Fruit fly (Drosophila melanogaster) whole organism, prepupa: ENCODE data around the gene Agpat3.

ENCODE experiments used
- Blimp-1 ChIP-seq: fragments of 200-800 bp; sonication (Bioruptor generic); optimal IDR thresholded peaks from 3 replicates; lab custom pipeline; 2017; ENCODE audit warnings: missing biosample characterization, missing genetic modification characterization, mild to moderate bottlenecking, moderate library complexity, missing genetic modification reagents
- CG11294 ChIP-seq: fragments of 200-800 bp; sonication (Bioruptor generic); IDR thresholded peaks from 2 replicates; pipeline ENCODE4 v1.3.6; 2022; ENCODE audit warnings: missing biosample characterization, missing genetic modification characterization
- CG11902 ChIP-seq: fragments of 200-800 bp; sonication (Bioruptor generic); optimal IDR thresholded peaks from 3 replicates; lab custom pipeline; 2016; ENCODE audit warnings: missing biosample characterization, missing genetic modification characterization
- CG15336 ChIP-seq: fragments of 200-800 bp; sonication (Bioruptor generic); IDR thresholded peaks from 2 replicates; pipeline ENCODE4 v1.3.6; 2022; ENCODE audit warnings: missing biosample characterization, missing genetic modification characterization
- CG1621 ChIP-seq: fragments of 200-800 bp; sonication (Bioruptor generic); optimal IDR thresholded peaks from 3 replicates; lab custom pipeline; 2018; ENCODE audit warnings: missing biosample characterization, mild to moderate bottlenecking, missing genetic modification characterization
- CG16779 ChIP-seq: fragments of 200-800 bp; sonication (Bioruptor generic); optimal IDR thresholded peaks from 3 replicates; lab custom pipeline; 2017; ENCODE audit warnings: missing biosample characterization, mild to moderate bottlenecking, missing genetic modification characterization
- CG3032 ChIP-seq: fragments of 200-800 bp; optimal IDR thresholded peaks from 2 replicates; lab custom pipeline; 2019; ENCODE audit warnings: missing biosample characterization, mild to moderate bottlenecking, missing genetic modification characterization, moderate library complexity
- CG31627 ChIP-seq: fragments of 200-800 bp; sonication (Bioruptor generic); optimal IDR thresholded peaks from 3 replicates; lab custom pipeline; 2016; ENCODE audit warnings: missing biosample characterization, missing genetic modification characterization
- CG32006 ChIP-seq: fragments of 200-800 bp; sonication (Bioruptor generic); optimal IDR thresholded peaks from 3 replicates; lab custom pipeline; 2017; ENCODE audit warnings: missing biosample characterization, mild to moderate bottlenecking, missing genetic modification characterization
- CG34406 ChIP-seq: fragments of 200-800 bp; sonication (Bioruptor generic); optimal IDR thresholded peaks from 3 replicates; lab custom pipeline; 2016; ENCODE audit warnings: missing biosample characterization, missing genetic modification characterization
- CG3919 ChIP-seq: fragments of 200-800 bp; sonication (Bioruptor generic); optimal IDR thresholded peaks from 3 replicates; lab custom pipeline; 2016; ENCODE audit warnings: missing biosample characterization, missing genetic modification characterization
- CG4318 ChIP-seq: fragments of 200-800 bp; sonication (Bioruptor generic); optimal IDR thresholded peaks from 3 replicates; lab custom pipeline; 2017; ENCODE audit warnings: missing biosample characterization, mild to moderate bottlenecking, missing genetic modification characterization
- CG6163 ChIP-seq: fragments of 200-800 bp; sonication (Bioruptor generic); IDR thresholded peaks from 3 replicates; pipeline ENCODE4 v1.3.6; 2022; ENCODE audit warnings: missing biosample characterization, missing genetic modification characterization
- CG6276 ChIP-seq: fragments of 200-800 bp; sonication (Bioruptor generic); optimal IDR thresholded peaks from 2 replicates; lab custom pipeline; 2017; ENCODE audit warnings: missing biosample characterization, mild to moderate bottlenecking, missing genetic modification characterization
- CG6792 ChIP-seq: fragments of 200-800 bp; sonication (Bioruptor generic); optimal IDR thresholded peaks from 3 replicates; lab custom pipeline; 2016; ENCODE audit warnings: missing biosample characterization, missing genetic modification characterization
- CG6808 ChIP-seq: fragments of 200-800 bp; sonication (Bioruptor generic); optimal IDR thresholded peaks from 3 replicates; lab custom pipeline; 2017; ENCODE audit warnings: missing biosample characterization, missing genetic modification characterization, mild to moderate bottlenecking, moderate library complexity, missing genetic modification reagents
- CG7368 ChIP-seq: fragments of 200-800 bp; sonication (Bioruptor generic); optimal IDR thresholded peaks from 3 replicates; lab custom pipeline; 2016; ENCODE audit warnings: missing biosample characterization, missing genetic modification characterization
- CG8119 ChIP-seq: fragments of 200-800 bp; sonication (Bioruptor generic); IDR thresholded peaks from 3 replicates; pipeline ENCODE4 v1.3.6; 2022; ENCODE audit warnings: missing biosample characterization, missing genetic modification characterization
- CG8319 ChIP-seq: fragments of 200-800 bp; sonication (Bioruptor generic); optimal IDR thresholded peaks from 3 replicates; lab custom pipeline; 2016; ENCODE audit warnings: missing biosample characterization, missing genetic modification characterization
- CG8632 ChIP-seq: fragments of 200-800 bp; sonication (Bioruptor generic); optimal IDR thresholded peaks from 3 replicates; lab custom pipeline; 2016; ENCODE audit warnings: missing biosample characterization, missing genetic modification characterization
- CG9139 ChIP-seq: fragments of 200-800 bp; sonication (Bioruptor generic); optimal IDR thresholded peaks from 3 replicates; lab custom pipeline; 2017; ENCODE audit warnings: missing biosample characterization, mild to moderate bottlenecking, missing genetic modification characterization
- Eip75B ChIP-seq: fragments of 200-800 bp; sonication (Bioruptor generic); optimal IDR thresholded peaks from 3 replicates; lab custom pipeline; 2016; ENCODE audit warnings: missing biosample characterization, missing genetic modification characterization
- Eip78C ChIP-seq: fragments of 200-800 bp; sonication (Bioruptor generic); peaks from one replicate; lab custom pipeline; 2016; ENCODE audit warnings: missing biosample characterization, missing genetic modification characterization
- Eip93F ChIP-seq: fragments of 200-800 bp; sonication (Bioruptor generic); optimal IDR thresholded peaks from 2 replicates; lab custom pipeline; 2016; ENCODE audit warnings: missing biosample characterization, mild to moderate bottlenecking, missing genetic modification characterization
- Ets21C ChIP-seq: fragments of 200-800 bp; sonication (Bioruptor generic); optimal IDR thresholded peaks from 3 replicates; lab custom pipeline; 2016; ENCODE audit warnings: missing biosample characterization, missing genetic modification characterization
- Ets96B ChIP-seq: fragments of 200-800 bp; optimal IDR thresholded peaks from 2 replicates; lab custom pipeline; 2019; ENCODE audit warnings: missing biosample characterization, mild to moderate bottlenecking, missing genetic modification characterization, moderate library complexity
- Gug ChIP-seq: fragments of 200-800 bp; sonication (Bioruptor generic); IDR thresholded peaks from 2 replicates; pipeline ENCODE4 v1.3.6; 2022; ENCODE audit warnings: missing biosample characterization, missing genetic modification characterization
- Hr38 ChIP-seq: sonication (Bioruptor generic); optimal IDR thresholded peaks from 2 replicates; lab custom pipeline; 2016; ENCODE audit warnings: missing biosample characterization, missing genetic modification characterization
- Hr39 ChIP-seq: fragments of 200-800 bp; sonication (Bioruptor generic); optimal IDR thresholded peaks from 2 replicates; lab custom pipeline; 2016; ENCODE audit warnings: missing biosample characterization, missing genetic modification characterization
- Lpt ChIP-seq: fragments of 200-800 bp; sonication (Bioruptor generic); optimal IDR thresholded peaks from 3 replicates; lab custom pipeline; 2016; ENCODE audit warnings: missing biosample characterization, missing genetic modification characterization
- Met ChIP-seq: fragments of 200-800 bp; sonication (Bioruptor generic); optimal IDR thresholded peaks from 3 replicates; lab custom pipeline; 2016; ENCODE audit warnings: missing biosample characterization, missing genetic modification characterization
- OdsH ChIP-seq: fragments of 200-800 bp; sonication (Bioruptor generic); optimal IDR thresholded peaks from 3 replicates; lab custom pipeline; 2016; ENCODE audit warnings: missing biosample characterization, missing genetic modification characterization
- Smox ChIP-seq: fragments of 200-800 bp; sonication (Bioruptor generic); optimal IDR thresholded peaks from 3 replicates; lab custom pipeline; 2016; ENCODE audit warnings: missing biosample characterization, missing genetic modification characterization
- Sox102F ChIP-seq: fragments of 200-800 bp; sonication (Bioruptor generic); optimal IDR thresholded peaks from 2 replicates; lab custom pipeline; 2016; ENCODE audit warnings: missing biosample characterization, mild to moderate bottlenecking, missing genetic modification characterization
- achi ChIP-seq: fragments of 200-800 bp; sonication (Bioruptor generic); optimal IDR thresholded peaks from 3 replicates; lab custom pipeline; 2016; ENCODE audit warnings: missing biosample characterization, missing genetic modification characterization
- cyc ChIP-seq: fragments of 200-800 bp; sonication (Bioruptor generic); optimal IDR thresholded peaks from 3 replicates; lab custom pipeline; 2016; ENCODE audit warnings: missing biosample characterization, missing genetic modification characterization
- dac ChIP-seq: fragments of 200-800 bp; sonication (Bioruptor generic); optimal IDR thresholded peaks from 2 replicates; lab custom pipeline; 2017; ENCODE audit warnings: missing biosample characterization, mild to moderate bottlenecking, missing genetic modification characterization
- dsx ChIP-seq: fragments of 200-800 bp; optimal IDR thresholded peaks from 3 replicates; lab custom pipeline; 2019; ENCODE audit warnings: missing biosample characterization, mild to moderate bottlenecking, missing genetic modification characterization, moderate library complexity; ENCODE audit not compliant: poor library complexity, severe bottlenecking
- eg ChIP-seq: fragments of 200-800 bp; sonication (Bioruptor generic); IDR thresholded peaks from 3 replicates; pipeline ENCODE4 v1.3.6; 2022; ENCODE audit warnings: missing biosample characterization, missing genetic modification characterization
- fd59A ChIP-seq: fragments of 200-800 bp; sonication (Bioruptor generic); optimal IDR thresholded peaks from 2 replicates; lab custom pipeline; 2017; ENCODE audit warnings: missing biosample characterization, mild to moderate bottlenecking, missing genetic modification characterization, missing genetic modification reagents
- fd85E ChIP-seq: fragments of 200-800 bp; sonication (Bioruptor generic); optimal IDR thresholded peaks from 3 replicates; lab custom pipeline; 2016; ENCODE audit warnings: missing biosample characterization, missing genetic modification characterization
- fkh ChIP-seq: fragments of 200-800 bp; sonication (Bioruptor generic); optimal IDR thresholded peaks from 3 replicates; lab custom pipeline; 2017; ENCODE audit warnings: missing biosample characterization, mild to moderate bottlenecking, missing genetic modification characterization, moderate library complexity
- lz ChIP-seq: fragments of 200-800 bp; sonication (Bioruptor generic); optimal IDR thresholded peaks from 3 replicates; lab custom pipeline; 2016; ENCODE audit warnings: missing biosample characterization, missing genetic modification characterization
- net ChIP-seq: fragments of 200-800 bp; sonication (Bioruptor generic); optimal IDR thresholded peaks from 3 replicates; lab custom pipeline; 2016; ENCODE audit warnings: missing biosample characterization, missing genetic modification characterization
- pdm3 ChIP-seq: fragments of 200-800 bp; sonication (Bioruptor generic); optimal IDR thresholded peaks from 3 replicates; lab custom pipeline; 2016; ENCODE audit warnings: missing biosample characterization, missing genetic modification characterization
- salr ChIP-seq, 2 experiments: fragments of 200-800 bp; sonication (Bioruptor generic); optimal IDR thresholded peaks; 3 replicates each; lab custom pipeline; 2016 to 2018; ENCODE audit warnings: missing biosample characterization in 2 of 2, missing genetic modification characterization in 2 of 2, mild to moderate bottlenecking in 1 of 2
- spab ChIP-seq: fragments of 200-800 bp; sonication (Bioruptor generic); optimal IDR thresholded peaks from 2 replicates; lab custom pipeline; 2017; ENCODE audit warnings: missing biosample characterization, mild to moderate bottlenecking, missing genetic modification characterization, missing genetic modification reagents
- ss ChIP-seq, 2 experiments: fragments of 200-800 bp; sonication (Bioruptor generic); optimal IDR thresholded peaks; 2 replicates in 1 of 2; 3 replicates in 1 of 2; lab custom pipeline; 2017 to 2018; ENCODE audit warnings: mild to moderate bottlenecking in 2 of 2, missing biosample characterization in 2 of 2, missing genetic modification characterization in 2 of 2, moderate library complexity in 1 of 2
- svp ChIP-seq: fragments of 200-800 bp; sonication (Bioruptor generic); peaks from one replicate; lab custom pipeline; 2016; ENCODE audit warnings: missing biosample characterization, missing genetic modification characterization
- topi ChIP-seq: fragments of 200-800 bp; sonication (Bioruptor generic); optimal IDR thresholded peaks from 3 replicates; lab custom pipeline; 2016; ENCODE audit warnings: missing biosample characterization, missing genetic modification characterization
- vri ChIP-seq: fragments of 200-800 bp; sonication (Bioruptor generic); optimal IDR thresholded peaks from 3 replicates; lab custom pipeline; 2016; ENCODE audit warnings: missing biosample characterization, mild to moderate bottlenecking, missing genetic modification characterization

The Agpat3 gene

DNA sequence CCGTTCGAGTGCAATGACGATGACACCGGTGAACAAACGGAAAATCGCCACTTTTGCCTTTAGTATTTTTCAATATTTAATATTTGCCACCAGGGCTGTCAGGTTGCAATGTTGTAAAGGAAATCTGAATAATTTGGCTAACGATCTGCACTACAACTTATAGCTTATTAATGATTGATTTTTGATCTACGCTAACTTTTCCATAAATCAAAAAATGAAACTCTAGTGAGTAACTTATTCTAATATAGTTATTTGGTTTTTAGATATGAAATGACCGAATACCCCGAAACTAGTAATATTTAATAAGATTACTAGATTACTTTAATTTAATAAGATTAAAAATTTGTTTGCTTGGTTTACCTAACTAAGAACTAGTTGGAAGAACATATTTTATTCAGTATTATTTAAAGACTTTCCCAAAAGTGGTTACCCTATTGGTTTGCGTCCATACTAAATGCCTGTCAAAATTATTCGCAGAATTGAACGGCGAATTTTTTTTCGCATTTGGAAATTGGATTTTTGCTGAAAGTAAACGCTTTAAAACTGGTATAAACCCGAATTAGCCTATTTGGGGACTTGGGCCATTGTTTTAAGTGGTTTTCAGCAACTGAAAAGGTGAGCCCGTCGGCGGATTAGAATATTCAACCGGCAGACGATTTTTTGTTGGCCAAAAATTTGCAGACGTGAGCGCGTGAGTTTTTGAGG lies at the start of gene Agpat3, which contains the start of gene RAF2:
TSS of gene Agpat3 (minus strand) at position 78 of the 705 bp plus-strand sequence.
TSS of gene RAF2 (plus strand) at position 448 of the 705 bp plus-strand sequence.
- peak; percentile 30 for TF ChIP-seq CG34406 (GFP tag; lab: Kevin White, UChicago)
- TF ChIP-seq CG6163 (GFP tag; lab: Robert Waterston, UW), result 0 out of 3 replicates have a peak, but pooled peaks have one; percentile 40
- 0 out of 3 replicates have a peak, but pooled peaks have one; percentile 29 for TF ChIP-seq CG8119 (GFP tag; lab: Robert Waterston, UW)
- TF ChIP-seq CG8632, result no peak
- TF ChIP-seq dsx (GFP tag; lab: Kevin White, UChicago), result no peak
- TF ChIP-seq spab, result no peak
- TF ChIP-seq fkh, result no peak
- no peak for TF ChIP-seq Eip93F (GFP tag; lab: Kevin White, UChicago)
- TF ChIP-seq CG15336 (GFP tag; lab: Robert Waterston, UW), result peak; percentile 23; the same call in 1 of the 2 replicates
- TF ChIP-seq OdsH (GFP tag; lab: Kevin White, UChicago), result peak; percentile 58
- peak in 1 of 2 experiments; percentile 40 for TF ChIP-seq salr (GFP tag; optimal IDR thresholded peaks at IDR 0.05; lab: Kevin White, UChicago)
- TF ChIP-seq CG6808 (GFP tag; lab: Kevin White, UChicago), result no peak
- TF ChIP-seq Eip78C, result peak; percentile 44
- TF ChIP-seq Eip75B (GFP tag; lab: Kevin White, UChicago), result peak; percentile 7
- peak; percentile 49 for TF ChIP-seq CG11902 (GFP tag; lab: Kevin White, UChicago)
- TF ChIP-seq Lpt (GFP tag; lab: Kevin White, UChicago), result no peak
- TF ChIP-seq Hr39 (GFP tag; lab: Kevin White, UChicago), result peak; percentile 42
- no peak for TF ChIP-seq Blimp-1 (GFP tag; lab: Kevin White, UChicago)
- TF ChIP-seq Hr38 (GFP tag; lab: Kevin White, UChicago), result no peak
- peak; percentile 42 for TF ChIP-seq CG32006 (GFP tag; lab: Kevin White, UChicago)
- no peak for TF ChIP-seq CG7368 (GFP tag; lab: Kevin White, UChicago)
- TF ChIP-seq topi (GFP tag; lab: Kevin White, UChicago), result no peak
- TF ChIP-seq vri, result no peak
- peak; percentile 34 for TF ChIP-seq CG3919 (GFP tag; lab: Kevin White, UChicago)
- TF ChIP-seq CG6792 (GFP tag; lab: Kevin White, UChicago), result peak; percentile 12
- peak; percentile 29 for TF ChIP-seq Ets96B (tag; lab: Kevin White, UChicago)
- TF ChIP-seq net (GFP tag; lab: Kevin White, UChicago), result no peak
- TF ChIP-seq CG4318 (GFP tag; lab: Kevin White, UChicago), result peak; percentile 12
- no peak for TF ChIP-seq Sox102F
- peak; percentile 57 for TF ChIP-seq CG3032
- TF ChIP-seq Smox, result no peak
- TF ChIP-seq eg (GFP tag; lab: Robert Waterston, UW), result peak; percentile 59; the same call in 1 of the 3 replicates
- no peak for TF ChIP-seq CG6276 (GFP tag; lab: Kevin White, UChicago)
- peak; percentile 61 for TF ChIP-seq cyc (GFP tag; lab: Kevin White, UChicago)
- TF ChIP-seq fd59A, result no peak
- no peak for TF ChIP-seq CG8319 (GFP tag; lab: Kevin White, UChicago)
- TF ChIP-seq CG11294 (GFP tag; lab: Robert Waterston, UW), result peak; percentile 31; the same call in 1 of the 2 replicates
- TF ChIP-seq dac, result no peak
- TF ChIP-seq CG1621, result no peak
- TF ChIP-seq Gug, result no peak; the same call in 1 of the 2 replicates
- TF ChIP-seq CG16779 (tag; lab: Kevin White, UChicago), result no peak
- no peak for TF ChIP-seq CG9139 (GFP tag; lab: Kevin White, UChicago)
- no peak for TF ChIP-seq fd85E (GFP tag; lab: Kevin White, UChicago)
- TF ChIP-seq ss (GFP tag; optimal IDR thresholded peaks at IDR 0.05; lab: Kevin White, UChicago), result no peak
- peak; percentile 20 for TF ChIP-seq Met
- no peak for TF ChIP-seq pdm3
- TF ChIP-seq svp (GFP tag; lab: Kevin White, UChicago), result no peak
- peak; percentile 34 for TF ChIP-seq lz (GFP tag; lab: Kevin White, UChicago)
- peak; percentile 82 for TF ChIP-seq achi (GFP tag; lab: Kevin White, UChicago)
- TF ChIP-seq Ets21C (GFP tag; lab: Kevin White, UChicago), result peak; percentile 23
- TF ChIP-seq CG31627 (GFP tag; lab: Kevin White, UChicago), result peak; percentile 67
